Worm (Caenorhabditis elegans): ENCODE results near the gene rpl-26.

rpl-26 gene

DNA sequence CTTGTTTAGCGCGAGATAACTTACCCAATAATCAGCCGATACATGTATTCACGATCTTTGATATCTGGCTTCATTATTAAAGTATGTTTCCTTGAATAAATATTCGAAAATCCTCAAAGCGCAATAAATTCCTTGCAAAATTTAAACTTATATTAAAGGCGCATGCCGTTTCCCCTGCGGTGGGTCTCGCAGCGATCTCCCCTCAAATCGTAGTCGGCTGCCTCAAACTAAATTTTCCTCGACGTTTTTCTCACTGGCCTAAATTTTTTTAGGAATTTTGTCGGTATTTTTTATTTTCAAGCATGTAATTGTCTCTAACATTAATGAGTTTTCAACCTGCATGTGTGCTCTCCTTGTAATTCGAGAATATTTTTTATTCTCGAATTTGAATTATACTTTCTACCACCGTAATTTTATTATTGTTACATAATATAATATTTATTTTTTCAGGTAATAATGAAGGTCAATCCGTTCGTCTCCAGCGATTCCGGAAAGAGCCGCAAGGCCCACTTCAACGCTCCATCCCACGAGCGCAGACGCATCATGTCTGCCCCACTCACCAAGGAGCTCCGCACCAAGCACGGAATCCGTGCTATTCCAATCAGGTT lies at the start of gene rpl-26, which contains the start of gene cpf-1:
Gene rpl-26, plus strand, starts transcription at position 449 of the 608 bp plus-strand sequence.
Gene cpf-1, minus strand, starts transcription at position 104 of the 608 bp plus-strand sequence.
- TF ChIP-seq him-1 (tag; optimal IDR thresholded peaks at IDR 0.05) (no peak), W03F9.2 (tag; optimal IDR thresholded peaks at IDR 0.05) (no peak), dao-5 (tag; optimal IDR thresholded peaks at IDR 0.05) (no peak)

DNA sequence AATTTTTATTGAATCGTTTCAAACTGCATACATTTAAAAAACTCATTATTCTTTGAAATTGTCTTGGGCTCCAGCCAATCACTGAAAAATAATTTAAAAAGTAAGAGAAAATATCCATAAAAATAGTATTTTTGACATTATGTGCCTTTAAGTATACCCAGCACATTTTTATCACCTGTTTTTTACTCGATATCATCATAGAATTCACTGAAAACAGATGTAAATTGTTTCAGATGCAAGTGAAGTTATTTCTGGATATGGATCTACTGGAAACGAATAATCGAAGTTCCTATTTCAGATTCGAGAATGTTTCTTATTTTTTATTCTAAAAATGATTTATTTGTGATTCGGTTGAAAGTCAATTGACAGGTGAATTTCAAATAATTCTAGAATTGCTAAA lies 48.0 kb upstream of the rpl-26 start:
- TF ChIP-seq dao-5 (tag; optimal IDR thresholded peaks at IDR 0.05) (no peak), W03F9.2 (tag; optimal IDR thresholded peaks at IDR 0.05) (no peak), him-1 (tag; optimal IDR thresholded peaks at IDR 0.05) (no peak)

DNA sequence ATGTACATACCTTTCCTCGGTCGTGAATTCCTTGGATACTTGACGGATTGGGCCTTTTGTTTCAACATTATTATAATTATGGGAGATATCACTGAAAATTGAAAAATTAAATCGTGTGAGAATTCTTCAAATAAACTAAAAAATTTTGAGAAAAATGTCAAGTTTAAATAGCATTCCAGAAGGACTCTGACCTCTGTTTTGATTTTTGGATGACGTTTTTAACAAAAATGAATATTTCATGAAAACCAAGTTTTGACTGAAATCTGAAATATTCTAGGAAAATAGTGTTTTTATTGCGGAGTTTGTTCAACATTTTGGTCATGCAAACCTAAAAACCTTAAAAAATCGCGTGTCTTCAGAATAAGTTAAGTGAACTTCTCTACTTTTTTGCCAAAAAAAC lies 46.4 kb upstream of the rpl-26 start, which contains the start of gene glb-27:
Gene glb-27, minus strand, starts transcription at position 101 of the 400 bp plus-strand sequence.
- no peak for TF ChIP-seq W03F9.2 (tag; optimal IDR thresholded peaks at IDR 0.05)
- TF ChIP-seq dao-5 (tag; optimal IDR thresholded peaks at IDR 0.05) = no peak
- TF ChIP-seq him-1 (tag; optimal IDR thresholded peaks at IDR 0.05) = no peak

DNA sequence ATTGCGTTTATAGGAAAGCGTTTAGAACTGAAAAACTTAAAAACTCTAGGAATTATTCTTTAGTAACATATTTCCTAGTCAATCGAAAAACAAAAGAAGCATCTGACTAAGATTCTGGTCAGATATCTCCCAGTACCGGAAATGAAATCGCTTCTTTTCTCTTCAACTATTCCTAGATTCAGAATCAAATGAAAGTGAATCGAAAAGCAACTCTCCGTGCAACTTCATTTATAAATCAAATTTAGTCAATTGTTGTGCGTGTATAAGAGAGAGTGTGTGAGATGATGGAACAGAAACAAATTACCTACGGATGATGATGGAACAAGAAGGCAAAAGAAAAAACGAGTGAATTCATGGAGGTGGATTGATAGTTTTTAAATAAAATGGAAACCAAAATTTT lies 43.4 kb upstream of the rpl-26 start:
- TF ChIP-seq W03F9.2 (tag; optimal IDR thresholded peaks at IDR 0.05) = no peak
- TF ChIP-seq dao-5 (tag; optimal IDR thresholded peaks at IDR 0.05) = no peak
- TF ChIP-seq him-1 (tag; optimal IDR thresholded peaks at IDR 0.05) = no peak

DNA sequence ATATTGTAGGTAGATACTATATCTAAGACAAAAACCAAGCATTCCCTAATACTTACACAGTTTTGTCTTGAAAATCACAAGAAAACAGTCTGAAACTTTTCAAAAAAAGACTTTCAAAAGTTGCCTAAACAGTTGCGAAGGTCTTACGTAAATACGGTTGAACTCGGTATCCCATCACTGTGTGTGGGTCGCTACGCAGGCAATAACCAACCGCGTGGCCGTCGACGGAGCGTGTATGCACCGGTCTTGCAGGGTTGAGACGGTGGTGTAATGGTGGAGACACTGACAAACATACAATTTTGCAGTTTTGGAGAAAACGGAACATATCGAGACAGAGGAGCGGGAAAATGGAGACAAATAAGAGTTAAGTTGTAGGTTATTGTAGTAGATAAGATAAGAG lies 41.4 kb upstream of the rpl-26 start, which contains the start of gene iff-2:
Gene iff-2, minus strand, starts transcription at position 141 of the 400 bp plus-strand sequence.
- TF ChIP-seq him-1 (tag; optimal IDR thresholded peaks at IDR 0.05) (peak; percentile 97), dao-5 (tag; optimal IDR thresholded peaks at IDR 0.05) (peak; percentile 77), W03F9.2 (tag; optimal IDR thresholded peaks at IDR 0.05) (peak; percentile 97)

DNA sequence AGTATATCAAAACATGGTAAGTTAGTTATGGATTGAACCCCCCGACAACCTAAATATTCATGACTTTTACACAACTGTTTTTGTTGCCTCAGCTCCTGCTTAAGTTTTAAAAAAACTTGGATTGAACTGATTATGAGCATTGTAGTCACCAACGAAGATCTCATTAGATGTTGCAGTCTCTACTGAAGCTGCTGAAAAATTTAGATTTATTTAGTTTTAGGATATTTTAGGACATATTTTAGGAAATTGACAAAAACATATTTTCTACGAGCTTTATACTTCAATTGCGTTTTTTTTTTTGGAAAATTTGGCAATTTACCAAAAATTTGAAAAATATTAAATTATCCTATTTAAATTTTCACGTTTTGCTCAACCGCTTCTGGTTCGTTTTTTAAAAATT lies 40.6 kb upstream of the rpl-26 start, which contains the start of gene F54C9.14:
Gene F54C9.14, plus strand, starts transcription at position 301 of the 400 bp plus-strand sequence.
- TF ChIP-seq dao-5 (tag; optimal IDR thresholded peaks at IDR 0.05) (no peak), W03F9.2 (tag; optimal IDR thresholded peaks at IDR 0.05) (no peak), him-1 (tag; optimal IDR thresholded peaks at IDR 0.05) (no peak)

DNA sequence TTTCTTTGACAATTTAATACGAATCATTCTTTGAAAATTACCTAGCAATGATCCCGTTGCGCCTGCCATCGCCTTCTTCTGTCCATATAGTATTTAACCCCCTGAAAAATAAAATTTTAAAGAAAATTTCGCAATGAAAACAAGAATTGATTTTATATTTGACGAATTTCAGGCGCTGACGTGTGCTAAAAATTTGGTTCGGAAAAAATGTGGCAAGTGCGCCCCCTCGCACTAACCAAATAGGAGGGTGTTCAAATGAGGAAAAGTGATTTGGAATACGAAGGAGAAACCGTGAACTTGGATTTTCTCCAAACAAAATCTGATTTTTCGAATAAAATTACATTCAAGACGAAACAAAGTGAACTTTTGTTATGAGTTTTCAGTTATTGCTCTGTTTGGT lies 36.5 kb upstream of the rpl-26 start, which contains the start of gene stc-1:
Gene stc-1, minus strand, starts transcription at position 101 of the 400 bp plus-strand sequence.
- TF ChIP-seq dao-5 (tag; optimal IDR thresholded peaks at IDR 0.05) = no peak
- no peak for TF ChIP-seq him-1 (tag; optimal IDR thresholded peaks at IDR 0.05)
- no peak for TF ChIP-seq W03F9.2 (tag; optimal IDR thresholded peaks at IDR 0.05)

DNA sequence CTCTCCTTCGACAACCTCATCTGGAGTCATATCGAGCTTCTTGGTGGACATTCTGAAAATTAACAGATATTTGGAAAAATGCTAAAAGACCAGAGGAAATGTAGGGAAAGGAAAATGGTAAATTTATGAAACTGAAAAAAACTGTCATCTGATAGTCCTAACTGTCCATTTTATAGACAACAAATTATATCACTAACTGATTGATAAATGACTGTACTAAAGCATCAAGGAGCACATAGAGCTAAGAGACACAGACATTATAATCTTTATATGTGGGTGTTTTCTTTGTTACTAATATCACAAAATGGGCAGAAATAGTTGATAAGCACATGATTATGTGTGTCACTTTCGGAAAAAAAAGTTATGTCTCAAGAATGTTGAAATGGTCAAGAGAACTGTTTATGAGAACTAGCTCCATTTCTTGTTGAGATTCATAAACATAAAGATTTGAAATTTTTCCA lies 35.7 kb upstream of the rpl-26 start, which contains the start of gene F54C9.3:
Gene F54C9.3, minus strand, starts transcription at position 51 of the 461 bp plus-strand sequence.
- TF ChIP-seq W03F9.2 (tag; optimal IDR thresholded peaks at IDR 0.05) = no peak
- TF ChIP-seq dao-5 (tag; optimal IDR thresholded peaks at IDR 0.05) = no peak
- no peak for TF ChIP-seq him-1 (tag; optimal IDR thresholded peaks at IDR 0.05)

DNA sequence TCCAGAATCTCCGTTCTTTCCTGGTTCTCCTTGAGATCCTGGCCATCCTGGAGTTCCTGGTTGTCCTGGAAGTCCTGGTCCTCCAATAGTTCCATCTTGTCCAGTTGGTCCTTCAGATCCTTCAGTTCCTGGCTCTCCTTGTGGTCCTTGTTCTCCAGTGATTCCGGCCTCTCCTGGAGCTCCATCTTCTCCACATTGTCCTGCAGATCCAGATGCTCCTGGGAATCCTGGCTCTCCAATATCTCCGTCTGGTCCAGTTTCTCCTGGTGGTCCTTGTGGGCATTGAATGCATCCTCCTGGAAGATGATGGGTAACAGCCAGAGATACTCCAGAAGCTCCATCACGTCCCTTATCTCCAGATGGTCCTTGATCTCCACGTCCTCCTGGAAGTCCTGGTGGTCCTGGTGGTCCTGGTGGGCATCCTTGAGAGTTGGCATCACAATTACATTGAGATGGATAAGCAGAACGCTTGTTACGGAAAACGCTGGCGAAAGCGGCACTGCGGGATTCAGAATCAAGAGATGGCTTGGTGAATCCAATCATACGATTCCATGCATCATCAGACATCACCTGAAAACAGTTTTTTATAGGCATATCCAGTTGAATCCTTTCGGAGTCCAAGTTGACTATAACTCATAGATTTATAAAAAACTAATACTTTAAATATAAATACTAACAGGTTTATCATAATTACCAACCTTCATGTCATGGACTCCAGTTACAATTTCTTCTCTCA lies 34.2 kb upstream of the rpl-26 start:
- TF ChIP-seq dao-5 (tag; optimal IDR thresholded peaks at IDR 0.05) = no peak
- TF ChIP-seq him-1 (tag; optimal IDR thresholded peaks at IDR 0.05) = no peak
- TF ChIP-seq W03F9.2 (tag; optimal IDR thresholded peaks at IDR 0.05) = no peak

DNA sequence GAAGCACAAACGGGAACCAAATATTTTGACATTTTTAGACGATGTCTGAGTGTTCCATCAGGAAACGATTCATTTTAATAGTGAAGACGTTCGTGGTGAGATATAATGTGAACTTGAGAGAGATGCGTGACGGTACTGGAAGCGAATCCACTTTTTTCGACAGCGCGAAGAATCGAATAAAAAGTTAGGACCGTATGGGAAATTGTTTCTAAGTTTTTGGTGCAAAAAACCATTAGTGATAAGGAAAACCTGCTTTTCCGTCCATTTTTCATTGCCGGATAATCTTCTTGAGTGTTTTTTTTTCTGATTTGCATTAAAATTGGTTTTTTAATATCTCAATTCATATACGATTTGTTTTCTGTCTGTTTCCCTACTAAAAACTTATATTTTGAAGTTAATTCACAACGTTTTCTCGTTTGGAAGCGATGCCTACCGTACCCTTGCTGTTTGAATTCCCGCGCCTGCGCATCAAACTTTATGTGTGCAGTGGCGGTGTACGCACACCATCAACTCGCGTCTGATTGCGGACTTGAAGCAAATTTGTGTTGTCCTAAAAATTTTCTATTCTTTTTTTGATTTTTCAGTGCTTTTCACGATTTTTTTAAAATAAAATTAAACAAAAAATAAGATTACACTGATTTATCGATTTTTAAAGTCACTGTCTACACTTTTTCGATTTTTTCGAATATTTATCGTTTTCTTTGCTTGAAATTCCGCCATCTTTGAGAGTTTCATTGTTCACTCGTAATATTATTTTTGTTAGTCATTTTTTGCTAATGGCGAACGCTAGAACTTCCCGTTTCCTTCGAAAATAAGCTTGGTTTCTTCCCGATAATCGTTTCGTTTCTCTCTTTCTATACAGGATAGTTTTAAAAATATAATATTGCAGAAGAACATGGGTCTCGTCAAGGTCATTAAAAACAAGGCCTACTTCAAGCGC lies 33.3 kb upstream of the rpl-26 start, which contains the start of the genes col-38 and rpl-5:
Gene col-38, minus strand, starts transcription at position 51 of the 940 bp plus-strand sequence.
Gene rpl-5, plus strand, starts transcription at position 890 of the 940 bp plus-strand sequence.
- TF ChIP-seq him-1 (tag; optimal IDR thresholded peaks at IDR 0.05) (peak; percentile 1), W03F9.2 (tag; optimal IDR thresholded peaks at IDR 0.05) (peak; percentile 97), dao-5 (tag; optimal IDR thresholded peaks at IDR 0.05) (no peak)

DNA sequence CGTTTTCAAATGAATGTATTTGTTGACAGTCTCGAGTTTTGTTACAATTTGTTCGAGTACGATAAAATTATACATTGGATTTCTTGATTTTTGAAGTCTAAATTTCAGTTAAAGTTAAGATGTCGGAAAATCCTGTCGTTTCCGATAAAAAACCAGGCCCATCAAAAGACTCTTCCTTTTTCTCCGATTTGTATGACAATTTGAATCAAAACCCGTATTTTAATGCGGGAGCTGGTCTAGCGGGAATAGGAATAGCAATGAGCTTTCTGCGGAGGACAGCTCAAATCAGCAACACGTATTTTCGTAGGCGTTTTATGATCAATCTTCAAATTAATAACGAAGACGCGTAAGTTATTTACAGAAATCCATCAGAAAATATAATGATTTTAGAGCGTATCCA lies 31.6 kb upstream of the rpl-26 start, which contains the start of gene bcs-1:
Gene bcs-1, plus strand, starts transcription at position 109 of the 400 bp plus-strand sequence.
- TF ChIP-seq W03F9.2 (tag; optimal IDR thresholded peaks at IDR 0.05) (no peak), him-1 (tag; optimal IDR thresholded peaks at IDR 0.05) (no peak), dao-5 (tag; optimal IDR thresholded peaks at IDR 0.05) (no peak)

DNA sequence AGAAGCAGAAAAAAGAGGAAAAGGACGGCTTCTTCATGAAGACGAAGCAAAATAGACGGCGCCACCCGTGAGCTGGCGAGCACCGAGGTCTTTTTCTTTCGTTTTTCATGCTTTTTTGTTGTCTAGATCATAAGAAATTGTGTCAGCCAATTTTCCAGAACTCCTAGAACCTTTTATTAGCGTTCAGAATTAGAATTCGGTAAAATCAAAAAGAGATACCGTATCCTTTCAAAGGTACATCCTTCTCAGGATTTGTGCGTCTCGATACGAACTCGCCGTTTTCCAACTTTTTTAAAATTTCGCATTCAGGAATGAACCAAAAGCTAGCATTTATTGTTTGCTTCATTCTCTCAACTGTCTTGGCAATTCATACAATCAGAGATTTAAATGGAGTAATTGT lies 29.5 kb upstream of the rpl-26 start, which contains the start of gene F54C9.7:
Gene F54C9.7, plus strand, starts transcription at position 301 of the 400 bp plus-strand sequence.
- no peak for TF ChIP-seq W03F9.2 (tag; optimal IDR thresholded peaks at IDR 0.05)
- TF ChIP-seq dao-5 (tag; optimal IDR thresholded peaks at IDR 0.05) = no peak
- no peak for TF ChIP-seq him-1 (tag; optimal IDR thresholded peaks at IDR 0.05)
